Worm (Caenorhabditis elegans): ENCODE results near the gene K09E9.3.

ce11 chrX:15586192-15586591 lies 27.4 kb downstream of the K09E9.3 start:
- TF ChIP-seq mdl-1 (tag; optimal IDR thresholded peaks at IDR 0.05) (no peak), ceh-16 (tag; optimal IDR thresholded peaks at IDR 0.05) (no peak), R02D3.7 (tag; optimal IDR thresholded peaks at IDR 0.05) (no peak), pqm-1 (tag; optimal IDR thresholded peaks at IDR 0.05) (no peak), nhr-237 (tag; optimal IDR thresholded peaks at IDR 0.05) (no peak), tbx-2 (tag; optimal IDR thresholded peaks at IDR 0.05) (no peak), pha-4 (tag; optimal IDR thresholded peaks at IDR 0.05) (no peak), nhr-77 (tag; optimal IDR thresholded peaks at IDR 0.05) (no peak), nhr-25 (tag; optimal IDR thresholded peaks at IDR 0.05) (no peak), elt-2 (tag; optimal IDR thresholded peaks at IDR 0.05) (no peak), aly-2 (tag; optimal IDR thresholded peaks at IDR 0.05) (no peak)

Data from whole organism, L3 larva.